Worm (Caenorhabditis elegans) whole organism, L2 larva: Measurements from ENCODE around the gene npl-10.
A peak's percentile ranks its signal among the peaks of the same experiment; 100 is the strongest.

Experiments used
- R02D3.7 ChIP-seq: fragments of 150-350 bp; optimal IDR thresholded peaks from 2 replicates; lab custom pipeline; 2014; ENCODE audit warnings: missing biosample characterization, missing genetic modification characterization
- Y55F3AM.14 ChIP-seq: fragments of 200-800 bp; sonication (Bioruptor generic); optimal IDR thresholded peaks from 2 replicates; lab custom pipeline; 2018; ENCODE audit warnings: mild to moderate bottlenecking, missing genetic modification characterization, missing compliant biosample characterization
- ama-1 ChIP-seq: fragments of 150-350 bp; optimal IDR thresholded peaks from 2 replicates; lab custom pipeline; 2018; ENCODE audit warnings: inconsistent platforms
- crh-2 ChIP-seq: sonication (generic microtip); optimal IDR thresholded peaks from 2 replicates; lab custom pipeline; 2017; ENCODE audit warnings: missing biosample characterization, missing genetic modification characterization
- dmd-4 ChIP-seq: sonication (generic microtip); optimal IDR thresholded peaks from 2 replicates; lab custom pipeline; 2017; ENCODE audit warnings: missing biosample characterization, missing genetic modification characterization
- elt-1 ChIP-seq: fragments of 150-350 bp; optimal IDR thresholded peaks from 2 replicates; lab custom pipeline; 2014; ENCODE audit warnings: missing biosample characterization, missing genetic modification characterization
- nhr-11 ChIP-seq: fragments of 150-350 bp; optimal IDR thresholded peaks from 2 replicates; lab custom pipeline; 2014; ENCODE audit warnings: missing biosample characterization, missing genetic modification characterization
- nhr-129 ChIP-seq: fragments of 150-350 bp; optimal IDR thresholded peaks from 2 replicates; lab custom pipeline; 2014; ENCODE audit warnings: missing biosample characterization, missing genetic modification characterization
- nhr-6 ChIP-seq: fragments of 150-350 bp; optimal IDR thresholded peaks from 2 replicates; lab custom pipeline; 2014; ENCODE audit warnings: missing biosample characterization, missing genetic modification characterization
- unc-62 ChIP-seq: fragments of 150-350 bp; optimal IDR thresholded peaks from 2 replicates; lab custom pipeline; 2014; ENCODE audit warnings: missing biosample characterization, missing genetic modification reagents, missing genetic modification characterization
- ztf-1 ChIP-seq: fragments of 200-800 bp; sonication (Bioruptor generic); conservative IDR thresholded peaks from 2 replicates; pipeline ENCODE4 v1.3.6; 2022; ENCODE audit warnings: missing genetic modification characterization, missing compliant biosample characterization

ce11 chrIII:3984049-3984484 lies 48.4 kb upstream of the npl-10 start:
- TF ChIP-seq dmd-4 (tag; lab: Kevin White, UChicago) (no peak), nhr-6 (tag; lab: Kevin White, UChicago) (no peak), elt-1 (tag; lab: Kevin White, UChicago) (no peak), ztf-1 (GFP tag; lab: Robert Waterston, UW) (no peak), R02D3.7 (no peak), nhr-11 (tag; lab: Kevin White, UChicago) (no peak), nhr-129 (tag; lab: Kevin White, UChicago) (peak; percentile 45), Y55F3AM.14 (GFP tag; lab: Kevin White, UChicago) (peak; percentile 14), ama-1 (lab: Kevin White, UChicago) (no peak), unc-62 (GFP tag; lab: Kevin White, UChicago) (no peak), crh-2 (no peak)
